Fruit fly (Drosophila melanogaster) whole organism, wandering third instar larva: ENCODE data around the gene CRMP.

ENCODE experiments used
- Abd-B ChIP-seq: fragments of >200 bp; optimal IDR thresholded peaks from 2 replicates; lab custom pipeline; 2017; ENCODE audit warnings: missing biosample characterization, missing genetic modification characterization
- CG32264 ChIP-seq: fragments of 200-800 bp; sonication (Bioruptor generic); optimal IDR thresholded peaks from 2 replicates; lab custom pipeline; 2016; ENCODE audit warnings: missing biosample characterization, missing genetic modification characterization
- CrebA ChIP-seq: fragments of 200-800 bp; sonication (Bioruptor generic); optimal IDR thresholded peaks from 2 replicates; lab custom pipeline; 2016; ENCODE audit warnings: missing biosample characterization, mild to moderate bottlenecking, missing genetic modification characterization, borderline replicate concordance
- Dfd ChIP-seq: fragments of >200 bp; optimal IDR thresholded peaks from 2 replicates; lab custom pipeline; 2017; ENCODE audit warnings: missing biosample characterization, missing genetic modification characterization
- Dif ChIP-seq: fragments of 200-275, 200-300 bp; sonication (Bioruptor generic); optimal IDR thresholded peaks from 2 replicates; lab custom pipeline; 2018; ENCODE audit warnings: missing biosample characterization, missing genetic modification characterization; ENCODE audit not compliant: partially characterized antibody
- GATAd ChIP-seq: sonication (Bioruptor generic); optimal IDR thresholded peaks from 2 replicates; lab custom pipeline; 2016; ENCODE audit warnings: missing biosample characterization, missing genetic modification characterization
- HLH106 ChIP-seq: fragments of 200-800 bp; optimal IDR thresholded peaks from 3 replicates; lab custom pipeline; 2019; ENCODE audit warnings: missing biosample characterization, mild to moderate bottlenecking, missing genetic modification characterization, moderate library complexity
- Hnf4 ChIP-seq: fragments of 200-800 bp; sonication (Bioruptor generic); optimal IDR thresholded peaks from 2 replicates; lab custom pipeline; 2016; ENCODE audit warnings: missing biosample characterization, mild to moderate bottlenecking, missing genetic modification characterization
- Hr78 ChIP-seq: fragments of >200 bp; optimal IDR thresholded peaks from 2 replicates; lab custom pipeline; 2017; ENCODE audit warnings: missing biosample characterization, missing genetic modification characterization
- Hr83 ChIP-seq: fragments of 200-300 bp; sonication (Bioruptor generic); optimal IDR thresholded peaks from 2 replicates; lab custom pipeline; 2016; ENCODE audit warnings: missing biosample characterization, mild to moderate bottlenecking, missing genetic modification characterization, moderate library complexity; ENCODE audit not compliant: poor library complexity, severe bottlenecking
- Jra ChIP-seq: sonication (Bioruptor generic); optimal IDR thresholded peaks from 2 replicates; lab custom pipeline; 2016; ENCODE audit warnings: missing biosample characterization, missing genetic modification characterization
- Mio ChIP-seq: sonication (Bioruptor generic); optimal IDR thresholded peaks from 2 replicates; lab custom pipeline; 2016; ENCODE audit warnings: missing biosample characterization, missing genetic modification characterization
- Myc ChIP-seq: fragments of >200 bp; optimal IDR thresholded peaks from 2 replicates; lab custom pipeline; 2017
- N ChIP-seq: fragments of >200 bp; optimal IDR thresholded peaks from 2 replicates; lab custom pipeline; 2018; ENCODE audit warnings: missing biosample characterization, missing external identifiers, missing genetic modification characterization
- OdsH ChIP-seq: fragments of 200-800 bp; sonication (Bioruptor generic); optimal IDR thresholded peaks from 2 replicates; lab custom pipeline; 2016; ENCODE audit warnings: missing biosample characterization, mild to moderate bottlenecking, missing genetic modification characterization
- Rel ChIP-seq, 2 experiments: fragments of 200-800 bp; sonication (Bioruptor generic) in 1 of 2; optimal IDR thresholded peaks; 2 replicates in 1 of 2; 3 replicates in 1 of 2; lab custom pipeline; 2016 to 2019; ENCODE audit warnings: mild to moderate bottlenecking in 2 of 2, missing biosample characterization in 2 of 2, missing genetic modification characterization in 2 of 2, moderate library complexity in 1 of 2
- Sp1 ChIP-seq: fragments of 200-800 bp; sonication (Bioruptor generic); optimal IDR thresholded peaks from 3 replicates; lab custom pipeline; 2019; ENCODE audit warnings: missing biosample characterization, mild to moderate bottlenecking, missing genetic modification characterization, moderate library complexity
- Vsx2 ChIP-seq: fragments of 200-300, 225-300 bp; sonication (Bioruptor generic); optimal IDR thresholded peaks from 2 replicates; lab custom pipeline; 2018; ENCODE audit warnings: missing biosample characterization, missing genetic modification characterization; ENCODE audit not compliant: partially characterized antibody
- br ChIP-seq: fragments of 200-800 bp; sonication (Bioruptor generic); optimal IDR thresholded peaks from 2 replicates; lab custom pipeline; 2016; ENCODE audit warnings: missing biosample characterization, missing genetic modification characterization
- brk ChIP-seq: fragments of 200-800 bp; sonication (Bioruptor generic); optimal IDR thresholded peaks from 2 replicates; lab custom pipeline; 2016; ENCODE audit warnings: missing biosample characterization, mild to moderate bottlenecking, missing genetic modification characterization
- dl ChIP-seq, 2 experiments: fragments of 175-275, 200-275 bp in 1 of 2; fragments of 200-275 bp in 1 of 2; sonication (Bioruptor generic); optimal IDR thresholded peaks; lab custom pipeline; 2018; ENCODE audit warnings: mild to moderate bottlenecking in 2 of 2, missing biosample characterization in 2 of 2, missing genetic modification characterization in 2 of 2, moderate library complexity in 2 of 2; ENCODE audit not compliant: partially characterized antibody in 2 of 2, insufficient read depth in 1 of 2
- dmrt93B ChIP-seq: fragments of 200-800 bp; sonication (Bioruptor generic); optimal IDR thresholded peaks from 2 replicates; lab custom pipeline; 2018; ENCODE audit warnings: missing biosample characterization, mild to moderate bottlenecking, missing genetic modification characterization
- dsf ChIP-seq: sonication (Bioruptor generic); optimal IDR thresholded peaks from 2 replicates; lab custom pipeline; 2016; ENCODE audit warnings: missing biosample characterization, missing genetic modification characterization, borderline replicate concordance
- ey ChIP-seq: fragments of 200-800 bp; sonication (Bioruptor generic); optimal IDR thresholded peaks from 2 replicates; lab custom pipeline; 2016; ENCODE audit warnings: missing biosample characterization, missing genetic modification characterization
- foxo ChIP-seq, 2 experiments: fragments of 200-800 bp; sonication (Bioruptor generic); optimal IDR thresholded peaks; 2 replicates in 1 of 2; 3 replicates in 1 of 2; lab custom pipeline; 2016 to 2017; ENCODE audit warnings: missing biosample characterization in 2 of 2, missing genetic modification characterization in 2 of 2
- fru ChIP-seq: fragments of 200-800 bp; sonication (Bioruptor generic); optimal IDR thresholded peaks from 3 replicates; lab custom pipeline; 2016; ENCODE audit warnings: missing biosample characterization, mild to moderate bottlenecking, missing genetic modification characterization
- h ChIP-seq: fragments of 200-800 bp; sonication (Bioruptor generic); optimal IDR thresholded peaks from 3 replicates; lab custom pipeline; 2016; ENCODE audit warnings: missing biosample characterization, mild to moderate bottlenecking, missing genetic modification characterization
- jim ChIP-seq: fragments of 175-275, 200-325 bp; sonication (Bioruptor generic); optimal IDR thresholded peaks from 2 replicates; lab custom pipeline; 2016; ENCODE audit warnings: missing biosample characterization, mild to moderate bottlenecking, missing genetic modification characterization
- lola ChIP-seq: fragments of >200 bp; optimal IDR thresholded peaks from 2 replicates; lab custom pipeline; 2017; ENCODE audit warnings: missing biosample characterization, missing genetic modification characterization
- pan ChIP-seq: fragments of >200 bp; optimal IDR thresholded peaks from 2 replicates; lab custom pipeline; 2017
- psq ChIP-seq: fragments of 200-800 bp; sonication (Bioruptor generic); optimal IDR thresholded peaks from 3 replicates; lab custom pipeline; 2017; ENCODE audit warnings: missing biosample characterization, mild to moderate bottlenecking, missing genetic modification characterization, moderate library complexity
- rgr ChIP-seq: fragments of 200-800 bp; sonication (Bioruptor generic); optimal IDR thresholded peaks from 3 replicates; lab custom pipeline; 2016; ENCODE audit warnings: missing biosample characterization, mild to moderate bottlenecking, missing genetic modification characterization
- sage ChIP-seq: fragments of 200-800 bp; sonication (Bioruptor generic); optimal IDR thresholded peaks from 2 replicates; lab custom pipeline; 2016; ENCODE audit warnings: missing biosample characterization, mild to moderate bottlenecking, missing genetic modification characterization
- sv ChIP-seq: fragments of 200-800 bp; sonication (Bioruptor generic); optimal IDR thresholded peaks from 3 replicates; lab custom pipeline; 2016; ENCODE audit warnings: missing biosample characterization, missing genetic modification characterization
- tai ChIP-seq: sonication (Bioruptor generic); optimal IDR thresholded peaks from 2 replicates; lab custom pipeline; 2016; ENCODE audit warnings: missing biosample characterization, missing genetic modification characterization
- usp ChIP-seq: fragments of >200 bp; optimal IDR thresholded peaks from 2 replicates; lab custom pipeline; 2017; ENCODE audit warnings: missing biosample characterization, missing genetic modification characterization
- woc ChIP-seq: sonication (Bioruptor generic); optimal IDR thresholded peaks from 2 replicates; lab custom pipeline; 2016; ENCODE audit warnings: missing biosample characterization, mild to moderate bottlenecking, missing genetic modification characterization

The CRMP gene

dm6 chr3R:5592009-5592572, 21.2 kb downstream of the CRMP start:
- TF ChIP-seq Rel (GFP tag; optimal IDR thresholded peaks at IDR 0.05; lab: Kevin White, UChicago): no peak
- TF ChIP-seq Rel (tag; optimal IDR thresholded peaks at IDR 0.05; lab: Kevin White, UChicago): peak; percentile 44
- TF ChIP-seq jim (GFP tag; lab: Kevin White, UChicago): no peak
- TF ChIP-seq Sp1: no peak
- no peak for TF ChIP-seq h (GFP tag; lab: Kevin White, UChicago)
- no peak for TF ChIP-seq Jra
- TF ChIP-seq Hr78 (GFP tag; lab: Kevin White, UChicago): no peak

- TF ChIP-seq usp: no peak
- TF ChIP-seq N (GFP tag; lab: Kevin White, UChicago): peak; percentile 3
- no peak for TF ChIP-seq dsf
- TF ChIP-seq Myc (lab: Kevin White, UChicago): peak; percentile 31
Measured at dm6 chr3R:5594878-5595277, 24.0 kb downstream of the CRMP start.

- TF ChIP-seq OdsH (peak; percentile 16), Dfd (no peak), Dif (peak; percentile 6), woc (GFP tag; lab: Kevin White, UChicago) (peak; percentile 1), jim (GFP tag; lab: Kevin White, UChicago) (peak; percentile 55), Hr83 (GFP tag; lab: Kevin White, UChicago) (peak; percentile 27), Myc (lab: Kevin White, UChicago) (peak; percentile 39), N (GFP tag; lab: Kevin White, UChicago) (no peak), tai (GFP tag; lab: Kevin White, UChicago) (no peak), Vsx2 (no peak), pan (no peak), dl (GFP tag; optimal IDR thresholded peaks at IDR 0.05; lab: Kevin White, UChicago; ENCODE audit: insufficient read depth in 1 of 2, partially characterized antibody in 2 of 2) (peak in 1 of 2 experiments; percentile 56)
Measured at dm6 chr3R:5599521-5600360, 28.8 kb downstream of the CRMP start.

- TF ChIP-seq lola (GFP tag; lab: Kevin White, UChicago): no peak
- TF ChIP-seq ey (GFP tag; lab: Kevin White, UChicago): no peak
- no peak for TF ChIP-seq woc (GFP tag; lab: Kevin White, UChicago)
- TF ChIP-seq jim (GFP tag; lab: Kevin White, UChicago): no peak
- TF ChIP-seq Hr78 (GFP tag; lab: Kevin White, UChicago): no peak
- no peak for TF ChIP-seq HLH106 (tag; lab: Kevin White, UChicago)
- TF ChIP-seq Hr83 (GFP tag; lab: Kevin White, UChicago): peak; percentile 71
- peak; percentile 28 for TF ChIP-seq br (GFP tag; lab: Kevin White, UChicago)
- no peak for TF ChIP-seq usp
- peak; percentile 76 for TF ChIP-seq Hnf4 (GFP tag; lab: Kevin White, UChicago)
- peak; percentile 52 for TF ChIP-seq rgr (GFP tag; lab: Kevin White, UChicago)
- TF ChIP-seq CG32264: peak; percentile 50
- TF ChIP-seq brk (GFP tag; lab: Kevin White, UChicago): peak; percentile 75
- TF ChIP-seq N (GFP tag; lab: Kevin White, UChicago): no peak
- no peak for TF ChIP-seq dmrt93B (GFP tag; lab: Kevin White, UChicago)
- no peak for TF ChIP-seq Jra
- TF ChIP-seq foxo (GFP tag; optimal IDR thresholded peaks at IDR 0.05; lab: Kevin White, UChicago): peak; percentile 10 to 71
- no peak for TF ChIP-seq Mio (GFP tag; lab: Kevin White, UChicago)
- no peak for TF ChIP-seq sv (GFP tag; lab: Kevin White, UChicago)
- peak; percentile 64 for TF ChIP-seq Dif
- peak; percentile 8 to 39 for TF ChIP-seq dl (GFP tag; optimal IDR thresholded peaks at IDR 0.05; lab: Kevin White, UChicago; ENCODE audit: insufficient read depth in 1 of 2, partially characterized antibody in 2 of 2)
- TF ChIP-seq Vsx2: no peak
- no peak for TF ChIP-seq dsf
- TF ChIP-seq psq (GFP tag; lab: Kevin White, UChicago): peak; percentile 96
- TF ChIP-seq pan: no peak
- TF ChIP-seq tai (GFP tag; lab: Kevin White, UChicago): no peak
- TF ChIP-seq Rel (GFP tag; optimal IDR thresholded peaks at IDR 0.05; lab: Kevin White, UChicago): no peak
- peak; percentile 64 for TF ChIP-seq Rel (tag; optimal IDR thresholded peaks at IDR 0.05; lab: Kevin White, UChicago)
- no peak for TF ChIP-seq Abd-B (GFP tag; lab: Kevin White, UChicago)
- no peak for TF ChIP-seq Dfd
- no peak for TF ChIP-seq OdsH
- peak; percentile 22 for TF ChIP-seq Myc (lab: Kevin White, UChicago)
- TF ChIP-seq CrebA (GFP tag; lab: Kevin White, UChicago): no peak
- TF ChIP-seq sage (GFP tag; lab: Kevin White, UChicago): no peak
- TF ChIP-seq h (GFP tag; lab: Kevin White, UChicago): peak; percentile 65
- TF ChIP-seq GATAd (GFP tag; lab: Kevin White, UChicago): no peak
- peak; percentile 1 for TF ChIP-seq fru
- peak; percentile 35 for TF ChIP-seq Sp1
Measured at dm6 chr3R:5600361-5601043, 29.6 kb downstream of the CRMP start.
